Worm (Caenorhabditis elegans): ENCODE data around the gene srbc-9.

DNA sequence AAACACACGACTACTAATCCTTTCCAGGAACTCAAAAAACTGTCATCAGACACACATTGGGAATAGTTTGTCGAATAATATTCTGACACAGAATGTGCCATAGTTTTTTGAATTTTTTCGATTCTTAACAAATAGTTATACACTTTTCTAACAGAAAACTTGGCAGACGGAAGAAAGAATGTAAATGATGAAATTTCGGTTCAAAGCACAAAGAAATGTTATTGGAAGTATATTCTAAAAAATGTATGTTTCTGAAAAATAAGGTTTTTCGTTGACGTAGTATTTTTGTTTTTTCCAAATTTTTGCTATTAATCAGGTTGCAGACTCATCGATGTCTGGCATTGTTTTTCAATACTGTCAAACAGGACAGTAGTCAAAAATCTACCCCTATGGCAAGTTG, 29.3 kb downstream of the srbc-9 start, which contains the start of gene srh-92:
- no peak for TF ChIP-seq ets-7 (tag; optimal IDR thresholded peaks at IDR 0.05)
- TF ChIP-seq tbx-11 (GFP tag; IDR thresholded peaks at IDR 0.05) = no peak
